Worm (Caenorhabditis elegans) whole organism, L2 larva: ENCODE data around the gene Y38E10A.33.

ENCODE experiments used
- C34F6.9 ChIP-seq: fragments of 150-350 bp; optimal IDR thresholded peaks from 2 replicates; lab custom pipeline; 2014; ENCODE audit warnings: missing biosample characterization, missing genetic modification characterization
- F13H6.1 ChIP-seq: sonication (generic microtip); optimal IDR thresholded peaks from 2 replicates; lab custom pipeline; 2016; ENCODE audit warnings: missing genetic modification characterization, missing compliant biosample characterization
- R02D3.7 ChIP-seq: fragments of 150-350 bp; optimal IDR thresholded peaks from 2 replicates; lab custom pipeline; 2014; ENCODE audit warnings: missing biosample characterization, missing genetic modification characterization
- ZK546.5 ChIP-seq: sonication (generic microtip); optimal IDR thresholded peaks from 2 replicates; lab custom pipeline; 2017; ENCODE audit warnings: missing biosample characterization, missing genetic modification characterization
- ama-1 ChIP-seq: fragments of 150-350 bp; optimal IDR thresholded peaks from 2 replicates; lab custom pipeline; 2018; ENCODE audit warnings: inconsistent platforms
- blmp-1 ChIP-seq: sonication (generic microtip); optimal IDR thresholded peaks from 2 replicates; lab custom pipeline; 2017; ENCODE audit warnings: missing genetic modification characterization, mild to moderate bottlenecking, missing compliant biosample characterization, antibody characterized with exemption, moderate library complexity; ENCODE audit not compliant: insufficient read depth
- ceh-16 ChIP-seq: fragments of 150-350 bp; optimal IDR thresholded peaks from 2 replicates; lab custom pipeline; 2014; ENCODE audit warnings: missing biosample characterization, missing genetic modification characterization
- ceh-82 ChIP-seq: fragments of 150-350 bp; optimal IDR thresholded peaks from 2 replicates; lab custom pipeline; 2014; ENCODE audit warnings: missing biosample characterization, missing genetic modification characterization
- crh-2 ChIP-seq: sonication (generic microtip); optimal IDR thresholded peaks from 2 replicates; lab custom pipeline; 2017; ENCODE audit warnings: missing biosample characterization, missing genetic modification characterization
- dmd-4 ChIP-seq: sonication (generic microtip); optimal IDR thresholded peaks from 2 replicates; lab custom pipeline; 2017; ENCODE audit warnings: missing biosample characterization, missing genetic modification characterization
- egl-27 ChIP-seq: sonication (generic microtip); optimal IDR thresholded peaks from 3 replicates; lab custom pipeline; 2017; ENCODE audit warnings: missing biosample characterization, missing genetic modification reagents, missing genetic modification characterization
- elt-3 ChIP-seq: sonication (generic microtip); optimal IDR thresholded peaks from 2 replicates; lab custom pipeline; 2017; ENCODE audit warnings: missing biosample characterization, missing genetic modification characterization
- fos-1 ChIP-seq: fragments of 150-350 bp; optimal IDR thresholded peaks from 2 replicates; lab custom pipeline; 2014; ENCODE audit warnings: missing biosample characterization, missing genetic modification characterization
- gmeb-1 ChIP-seq: fragments of 150-350 bp; optimal IDR thresholded peaks from 2 replicates; lab custom pipeline; 2014; ENCODE audit warnings: missing biosample characterization, missing genetic modification characterization
- lin-11 ChIP-seq: fragments of 150-350 bp; sonication (generic microtip); optimal IDR thresholded peaks from 2 replicates; lab custom pipeline; 2014; ENCODE audit warnings: missing biosample characterization, missing genetic modification characterization, inconsistent platforms, mixed read lengths
- lin-13 ChIP-seq: fragments of 150-350 bp; optimal IDR thresholded peaks from 2 replicates; lab custom pipeline; 2014; ENCODE audit warnings: missing biosample characterization, missing genetic modification reagents, missing genetic modification characterization
- lin-39 ChIP-seq: fragments of 150-350 bp; optimal IDR thresholded peaks from 2 replicates; lab custom pipeline; 2014; ENCODE audit warnings: missing biosample characterization, missing genetic modification reagents, missing genetic modification characterization
- lsy-2 ChIP-seq, 2 experiments: fragments of 150-350 bp in 1 of 2; sonication (generic microtip) in 1 of 2; optimal IDR thresholded peaks; 2 replicates each; lab custom pipeline; 2014 to 2017; ENCODE audit warnings: missing biosample characterization in 2 of 2, missing genetic modification characterization in 2 of 2
- mab-5 ChIP-seq: fragments of 150-350 bp; optimal IDR thresholded peaks from 2 replicates; lab custom pipeline; 2014; ENCODE audit warnings: missing biosample characterization, missing genetic modification characterization
- mbf-1 ChIP-seq: sonication (generic microtip); optimal IDR thresholded peaks from 2 replicates; lab custom pipeline; 2017; ENCODE audit warnings: missing biosample characterization, missing genetic modification characterization
- mdl-1 ChIP-seq, 2 experiments: fragments of 150-350 bp in 1 of 2; sonication (generic microtip) in 1 of 2; optimal IDR thresholded peaks; 2 replicates each; lab custom pipeline; 2017; ENCODE audit warnings: missing biosample characterization in 2 of 2, missing genetic modification characterization in 2 of 2
- nhr-12 ChIP-seq: fragments of 150-350 bp; optimal IDR thresholded peaks from 2 replicates; lab custom pipeline; 2014; ENCODE audit warnings: missing biosample characterization, missing genetic modification characterization
- nhr-129 ChIP-seq: fragments of 150-350 bp; optimal IDR thresholded peaks from 2 replicates; lab custom pipeline; 2014; ENCODE audit warnings: missing biosample characterization, missing genetic modification characterization
- nhr-21 ChIP-seq: fragments of 150-350 bp; optimal IDR thresholded peaks from 2 replicates; lab custom pipeline; 2014; ENCODE audit warnings: missing biosample characterization, missing genetic modification characterization
- nhr-23 ChIP-seq: fragments of 150-350 bp; optimal IDR thresholded peaks from 2 replicates; lab custom pipeline; 2014; ENCODE audit warnings: missing biosample characterization, missing genetic modification reagents, missing genetic modification characterization
- nhr-237 ChIP-seq: fragments of 150-350 bp; optimal IDR thresholded peaks from 2 replicates; lab custom pipeline; 2014; ENCODE audit warnings: missing biosample characterization, missing genetic modification characterization
- nhr-25 ChIP-seq: fragments of 150-350 bp; sonication (generic microtip); optimal IDR thresholded peaks from 3 replicates; lab custom pipeline; 2014; ENCODE audit warnings: missing biosample characterization, missing genetic modification characterization
- nhr-77 ChIP-seq: fragments of 150-350 bp; optimal IDR thresholded peaks from 2 replicates; lab custom pipeline; 2014; ENCODE audit warnings: missing biosample characterization, missing genetic modification characterization
- sem-4 ChIP-seq: fragments of 150-350 bp; optimal IDR thresholded peaks from 2 replicates; lab custom pipeline; 2014; ENCODE audit warnings: missing biosample characterization, missing genetic modification reagents, missing genetic modification characterization
- skn-1 ChIP-seq: sonication (generic microtip); optimal IDR thresholded peaks from 2 replicates; lab custom pipeline; 2017; ENCODE audit warnings: missing biosample characterization, missing genetic modification characterization
- sma-3 ChIP-seq: sonication (generic microtip); optimal IDR thresholded peaks from 2 replicates; lab custom pipeline; 2016; ENCODE audit warnings: missing genetic modification reagents, missing genetic modification characterization, missing compliant biosample characterization
- sma-9 ChIP-seq, 2 experiments: fragments of 150-350 bp in 1 of 2; sonication (generic microtip) in 1 of 2; optimal IDR thresholded peaks; 2 replicates each; lab custom pipeline; 2014 to 2016; ENCODE audit warnings: missing genetic modification characterization in 2 of 2, mild to moderate bottlenecking in 1 of 2, missing biosample characterization in 1 of 2, missing compliant biosample characterization in 1 of 2, missing genetic modification reagents in 1 of 2, moderate library complexity in 1 of 2
- snpc-4 ChIP-seq: fragments of 150-350 bp; optimal IDR thresholded peaks from 2 replicates; lab custom pipeline; 2014; ENCODE audit warnings: missing biosample characterization, missing genetic modification characterization
- unc-39 ChIP-seq: fragments of 150-350 bp; optimal IDR thresholded peaks from 2 replicates; lab custom pipeline; 2014; ENCODE audit warnings: missing biosample characterization, missing genetic modification characterization
- unc-55 ChIP-seq: fragments of 150-350 bp; sonication (generic microtip); optimal IDR thresholded peaks from 3 replicates; lab custom pipeline; 2014; ENCODE audit warnings: missing biosample characterization, missing genetic modification reagents, missing genetic modification characterization
- unc-62 ChIP-seq: fragments of 150-350 bp; optimal IDR thresholded peaks from 2 replicates; lab custom pipeline; 2014; ENCODE audit warnings: missing biosample characterization, missing genetic modification reagents, missing genetic modification characterization
- ztf-1 ChIP-seq: fragments of 200-800 bp; sonication (Bioruptor generic); conservative IDR thresholded peaks from 2 replicates; pipeline ENCODE4 v1.3.6; 2022; ENCODE audit warnings: missing genetic modification characterization, missing compliant biosample characterization
- ztf-11 ChIP-seq: sonication (generic microtip); optimal IDR thresholded peaks from 2 replicates; lab custom pipeline; 2017; ENCODE audit warnings: missing biosample characterization, missing genetic modification characterization
- ztf-4 ChIP-seq: fragments of 150-350 bp; optimal IDR thresholded peaks from 2 replicates; lab custom pipeline; 2014; ENCODE audit warnings: missing biosample characterization, missing genetic modification characterization

The Y38E10A.33 gene

DNA sequence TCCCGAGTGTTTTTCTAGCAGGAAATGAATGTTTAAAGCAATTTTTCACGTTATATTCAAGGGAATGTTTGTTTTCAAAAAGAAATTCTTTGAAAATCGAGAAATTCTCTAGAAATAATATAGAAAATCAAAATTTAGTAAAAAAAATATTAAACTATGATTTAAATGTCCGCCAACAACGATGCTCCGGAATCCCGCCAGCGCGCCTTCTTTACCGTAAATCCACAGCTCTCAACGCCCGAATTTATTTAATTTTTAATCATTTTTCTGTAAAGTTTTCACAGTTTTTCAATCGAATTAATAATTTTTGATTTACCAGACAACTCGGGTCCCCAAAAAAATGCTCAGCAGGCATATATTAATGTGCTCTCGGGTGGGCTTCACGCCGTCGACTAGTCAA is at the start of gene Y38E10A.33, which contains the start of gene cox-10:
Gene Y38E10A.33, minus strand, starts transcription at position 12 of the 400 bp plus-strand sequence.
Gene cox-10, plus strand, starts transcription at position 320 of the 400 bp plus-strand sequence.
- TF ChIP-seq sma-3 (GFP tag; lab: Kevin White, UChicago), result peak; percentile 56
- peak; percentile 50 for TF ChIP-seq nhr-25
- TF ChIP-seq nhr-237 (tag; lab: Kevin White, UChicago), result peak; percentile 36
- peak; percentile 54 for TF ChIP-seq mab-5 (tag; lab: Kevin White, UChicago)
- peak; percentile 30 for TF ChIP-seq sem-4
- peak; percentile 78 for TF ChIP-seq unc-55 (GFP tag; lab: Kevin White, UChicago)
- peak; percentile 57 for TF ChIP-seq F13H6.1 (tag; lab: Kevin White, UChicago)
- no peak for TF ChIP-seq mbf-1 (tag; lab: Kevin White, UChicago)
- peak; percentile 98 for TF ChIP-seq gmeb-1 (tag; lab: Kevin White, UChicago)
- TF ChIP-seq lsy-2 (tag; optimal IDR thresholded peaks at IDR 0.05; lab: Kevin White, UChicago), result peak; percentile 33 to 68
- TF ChIP-seq lin-11 (tag; lab: Kevin White, UChicago), result peak; percentile 23
- no peak for TF ChIP-seq nhr-77 (tag; lab: Kevin White, UChicago)
- TF ChIP-seq C34F6.9 (tag; lab: Kevin White, UChicago), result peak; percentile 61
- peak; percentile 97 for TF ChIP-seq R02D3.7 (tag; lab: Kevin White, UChicago)
- no peak for TF ChIP-seq unc-62 (GFP tag; lab: Kevin White, UChicago)
- peak; percentile 38 for TF ChIP-seq nhr-21 (tag; lab: Kevin White, UChicago)
- no peak for TF ChIP-seq nhr-12 (tag; lab: Kevin White, UChicago)
- no peak for TF ChIP-seq ztf-1 (GFP tag; lab: Robert Waterston, UW)
- peak; percentile 45 for TF ChIP-seq crh-2 (tag; lab: Kevin White, UChicago)
- TF ChIP-seq lin-13 (GFP tag; lab: Kevin White, UChicago), result peak; percentile 73
- no peak for TF ChIP-seq elt-3 (tag; lab: Kevin White, UChicago)
- TF ChIP-seq ztf-11 (tag; lab: Kevin White, UChicago), result no peak
- TF ChIP-seq ceh-16 (tag; lab: Kevin White, UChicago), result no peak
- peak; percentile 69 for TF ChIP-seq snpc-4
- TF ChIP-seq ztf-4, result no peak

ce11 chrII:12728608-12729007 is 49.2 kb upstream of the Y38E10A.33 start:
- no peak for TF ChIP-seq unc-55 (GFP tag; lab: Kevin White, UChicago)
- no peak for TF ChIP-seq fos-1 (tag; lab: Kevin White, UChicago)
- TF ChIP-seq sem-4, result no peak
- TF ChIP-seq sma-9 (GFP tag; optimal IDR thresholded peaks at IDR 0.05; lab: Kevin White, UChicago), result no peak
- no peak for TF ChIP-seq sma-9 (tag; optimal IDR thresholded peaks at IDR 0.05; lab: Kevin White, UChicago)
- TF ChIP-seq nhr-23, result no peak

ce11 chrII:12727871-12728270 is 48.4 kb upstream of the Y38E10A.33 start:
- no peak for TF ChIP-seq ZK546.5
- TF ChIP-seq unc-55 (GFP tag; lab: Kevin White, UChicago), result no peak

DNA sequence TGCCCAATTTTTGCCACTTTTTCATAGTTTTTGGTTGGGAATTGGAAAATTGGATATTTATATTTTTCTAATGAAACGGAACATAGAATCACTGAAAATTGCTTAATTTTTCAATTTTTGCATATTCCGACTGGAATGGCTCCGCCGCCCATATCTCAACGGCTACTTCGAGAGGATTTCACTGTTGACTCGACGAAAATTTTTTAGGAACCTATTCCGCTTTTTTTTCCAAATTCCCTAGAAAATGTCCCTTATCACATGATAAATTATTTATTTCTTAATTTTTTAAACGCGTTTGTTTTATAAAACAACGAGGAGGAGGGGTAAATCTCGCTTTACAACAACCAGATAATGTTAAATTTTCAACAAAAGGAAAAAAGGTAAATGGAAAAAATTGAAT is 47.3 kb upstream of the Y38E10A.33 start:
- no peak for TF ChIP-seq unc-55 (GFP tag; lab: Kevin White, UChicago)
- TF ChIP-seq nhr-25, result no peak
- TF ChIP-seq ztf-1 (GFP tag; lab: Robert Waterston, UW), result no peak
- TF ChIP-seq sma-9 (GFP tag; optimal IDR thresholded peaks at IDR 0.05; lab: Kevin White, UChicago), result no peak
- no peak for TF ChIP-seq sma-9 (tag; optimal IDR thresholded peaks at IDR 0.05; lab: Kevin White, UChicago)
- TF ChIP-seq C34F6.9 (tag; lab: Kevin White, UChicago), result no peak
- TF ChIP-seq F13H6.1 (tag; lab: Kevin White, UChicago), result no peak
- TF ChIP-seq dmd-4 (tag; lab: Kevin White, UChicago), result no peak
- no peak for TF ChIP-seq mbf-1 (tag; lab: Kevin White, UChicago)
- TF ChIP-seq lin-11 (tag; lab: Kevin White, UChicago), result no peak

DNA sequence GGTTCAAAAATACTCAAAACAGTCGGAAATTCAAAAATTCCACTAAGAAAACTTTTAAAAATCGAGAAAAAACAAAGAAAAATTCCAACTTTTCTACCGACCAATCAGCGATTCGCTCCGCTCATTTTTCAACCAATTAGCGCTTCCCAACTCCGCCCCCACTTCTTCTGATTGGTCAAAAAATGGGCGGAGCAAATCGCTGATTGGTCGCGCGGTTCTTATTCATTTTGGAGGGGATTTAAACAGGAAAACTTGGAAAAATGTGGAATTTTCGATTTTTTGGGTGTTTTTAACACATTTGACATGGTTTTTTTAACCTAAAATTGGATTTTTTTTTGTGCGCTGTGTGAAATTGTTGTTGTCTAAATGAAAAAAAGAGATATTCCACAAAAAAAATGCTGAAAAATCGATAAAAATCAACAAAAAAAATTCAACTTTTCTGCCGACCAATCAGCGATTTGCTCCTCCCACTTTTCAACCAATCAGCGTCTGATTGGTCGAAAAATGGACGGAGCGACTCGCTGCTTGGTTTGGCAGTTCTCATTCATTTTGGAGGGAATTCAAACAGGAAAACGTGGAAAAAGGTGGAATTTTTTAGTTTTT is 43.3 kb upstream of the Y38E10A.33 start:
- TF ChIP-seq skn-1 (tag; lab: Kevin White, UChicago) (no peak), mbf-1 (tag; lab: Kevin White, UChicago) (no peak), unc-62 (GFP tag; lab: Kevin White, UChicago) (no peak), snpc-4 (no peak), nhr-129 (tag; lab: Kevin White, UChicago) (no peak), egl-27 (tag; lab: Kevin White, UChicago) (no peak), nhr-12 (tag; lab: Kevin White, UChicago) (no peak), ceh-16 (tag; lab: Kevin White, UChicago) (no peak), sma-9 (GFP tag; optimal IDR thresholded peaks at IDR 0.05; lab: Kevin White, UChicago) (no peak), sma-9 (tag; optimal IDR thresholded peaks at IDR 0.05; lab: Kevin White, UChicago) (no peak), lin-39 (tag; lab: Kevin White, UChicago) (no peak), ztf-1 (GFP tag; lab: Robert Waterston, UW) (no peak), ZK546.5 (no peak), blmp-1 (tag; lab: Kevin White, UChicago) (no peak), mdl-1 (tag; optimal IDR thresholded peaks at IDR 0.05; lab: Kevin White, UChicago) (no peak), ama-1 (lab: Kevin White, UChicago) (no peak), ztf-4 (no peak), ceh-82 (no peak), unc-39 (no peak), elt-3 (tag; lab: Kevin White, UChicago) (no peak)
